Worm (Caenorhabditis elegans) whole organism, L4/young adult: ENCODE measurements around the gene C18H2.5.

ENCODE experiments used
- W03F9.2 ChIP-seq: fragments of 150-350 bp; optimal IDR thresholded peaks from 2 replicates; lab custom pipeline; 2014; ENCODE audit warnings: missing biosample characterization, missing genetic modification characterization
- dao-5 ChIP-seq: sonication (generic microtip); optimal IDR thresholded peaks from 2 replicates; lab custom pipeline; 2016; ENCODE audit warnings: missing genotype, missing genetic modification characterization, moderate library complexity, missing compliant biosample characterization
- him-1 ChIP-seq: sonication (generic microtip); optimal IDR thresholded peaks from 2 replicates; lab custom pipeline; 2016; ENCODE audit warnings: missing genotype, missing genetic modification reagents, missing genetic modification characterization, missing compliant biosample characterization

DNA sequence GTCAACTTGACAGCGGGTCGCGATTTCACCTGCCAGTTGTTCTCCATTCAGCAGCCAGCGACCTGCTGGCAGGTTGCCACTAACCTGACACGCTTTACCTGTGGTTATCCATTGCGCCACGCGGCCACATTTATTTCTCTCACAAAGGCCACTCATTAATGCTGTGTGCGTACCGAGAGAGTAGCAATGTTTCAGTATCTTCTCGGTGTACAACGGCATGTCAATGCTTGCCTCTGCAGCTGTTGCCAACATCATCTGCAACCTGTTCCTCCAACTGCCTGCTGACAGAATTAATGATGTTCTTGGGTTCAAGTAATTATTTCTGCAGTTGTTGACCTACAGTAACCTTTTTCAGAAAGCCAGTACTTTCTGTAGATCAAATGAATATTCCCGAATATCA is 22.4 kb upstream of the C18H2.5 start:
- TF ChIP-seq him-1 (tag; lab: Kevin White, UChicago): no peak
- no peak for TF ChIP-seq W03F9.2 (tag; lab: Kevin White, UChicago)
- TF ChIP-seq dao-5 (tag; lab: Kevin White, UChicago): no peak
